Worm (Caenorhabditis elegans) whole organism, late embryonic: ENCODE results near the gene nspd-6.

Experiments used
- ama-1 ChIP-seq: fragments of 150-350 bp; optimal IDR thresholded peaks from 2 replicates; lab custom pipeline; 2014
- ceh-19 ChIP-seq: fragments of 200-800 bp; sonication (Bioruptor generic); optimal IDR thresholded peaks from 2 replicates; lab custom pipeline; 2018; ENCODE audit warnings: mild to moderate bottlenecking, missing genetic modification characterization, missing compliant biosample characterization
- ceh-2 ChIP-seq: sonication (generic microtip); optimal IDR thresholded peaks from 2 replicates; lab custom pipeline; 2016; ENCODE audit warnings: missing genotype, missing genetic modification characterization, missing compliant biosample characterization
- ceh-30 ChIP-seq: fragments of 150-350 bp; optimal IDR thresholded peaks from 2 replicates; lab custom pipeline; 2014; ENCODE audit warnings: missing biosample characterization, missing genetic modification characterization
- dmd-4 ChIP-seq: sonication (generic microtip); optimal IDR thresholded peaks from 2 replicates; lab custom pipeline; 2016; ENCODE audit warnings: borderline replicate concordance, missing genetic modification characterization, missing compliant biosample characterization
- fkh-10 ChIP-seq: fragments of 150-350 bp; optimal IDR thresholded peaks from 2 replicates; lab custom pipeline; 2014; ENCODE audit warnings: missing biosample characterization, missing genetic modification reagents, missing genetic modification characterization
- hlh-13 ChIP-seq: fragments of 200-800 bp; sonication (Bioruptor generic); optimal IDR thresholded peaks from 2 replicates; lab custom pipeline; 2018; ENCODE audit warnings: mild to moderate bottlenecking, missing genetic modification characterization, missing compliant biosample characterization
- hlh-30 ChIP-seq: sonication (generic microtip); optimal IDR thresholded peaks from 2 replicates; lab custom pipeline; 2017; ENCODE audit warnings: antibody characterized with exemption, missing genetic modification characterization, missing compliant biosample characterization; ENCODE audit not compliant: insufficient read depth
- nhr-11 ChIP-seq: fragments of 150-350 bp; optimal IDR thresholded peaks from 2 replicates; lab custom pipeline; 2014; ENCODE audit warnings: missing biosample characterization, missing genetic modification characterization
- odd-2 ChIP-seq: sonication (generic microtip); optimal IDR thresholded peaks from 2 replicates; lab custom pipeline; 2017; ENCODE audit warnings: antibody characterized with exemption, mild to moderate bottlenecking, missing genetic modification characterization, missing compliant biosample characterization
- pha-2 ChIP-seq: sonication (generic microtip); optimal IDR thresholded peaks from 2 replicates; lab custom pipeline; 2017; ENCODE audit warnings: mild to moderate bottlenecking, missing genetic modification characterization, missing compliant biosample characterization
- pha-4 ChIP-seq: fragments of 150-350 bp; optimal IDR thresholded peaks from 2 replicates; lab custom pipeline; 2018; ENCODE audit warnings: missing biosample characterization, missing genetic modification reagents, missing genetic modification characterization
- unc-55 ChIP-seq: sonication (generic microtip); optimal IDR thresholded peaks from 2 replicates; lab custom pipeline; 2017; ENCODE audit warnings: missing biosample characterization, missing genetic modification reagents, missing genetic modification characterization
- unc-86 ChIP-seq: sonication (generic microtip); optimal IDR thresholded peaks from 2 replicates; lab custom pipeline; 2016; ENCODE audit warnings: missing genetic modification characterization, missing compliant biosample characterization

DNA sequence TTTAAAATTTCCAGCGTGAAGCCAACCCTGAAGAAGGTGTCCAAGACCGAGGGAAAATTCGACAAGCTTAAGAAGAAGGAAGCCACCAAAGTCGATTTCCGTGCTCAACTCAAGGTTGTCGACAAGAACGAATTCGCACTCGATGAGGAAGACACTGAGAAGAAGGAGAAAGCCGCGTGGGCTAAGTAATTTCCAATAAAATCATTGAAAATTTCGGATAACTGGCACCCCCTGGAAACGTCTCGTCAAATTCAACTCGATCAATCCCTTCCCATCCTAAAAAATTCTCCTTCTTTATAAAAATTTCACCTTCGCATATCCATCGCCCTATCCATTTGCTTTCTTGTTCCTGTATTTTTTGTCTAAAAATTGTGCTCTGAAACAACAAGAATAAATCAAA is 41.2 kb upstream of the nspd-6 start:
- TF ChIP-seq pha-2 (tag; lab: Kevin White, UChicago) (no peak), pha-4 (tag; lab: Kevin White, UChicago) (no peak), nhr-11 (tag; lab: Kevin White, UChicago) (no peak), ama-1 (lab: Kevin White, UChicago) (no peak), dmd-4 (tag; lab: Kevin White, UChicago) (no peak), unc-55 (GFP tag; lab: Kevin White, UChicago) (no peak), ceh-2 (no peak), hlh-30 (tag; lab: Kevin White, UChicago) (no peak), fkh-10 (GFP tag; lab: Kevin White, UChicago) (no peak), unc-86 (tag; lab: Kevin White, UChicago) (no peak), hlh-13 (GFP tag; lab: Kevin White, UChicago) (no peak), ceh-30 (no peak), odd-2 (tag; lab: Kevin White, UChicago) (no peak), ceh-19 (no peak)
